Fruit fly (Drosophila melanogaster) whole organism, embryonic: ENCODE measurements around the gene Prosalpha6.

Source experiments
- ERR ChIP-seq: fragments of 200-800 bp; sonication (Bioruptor generic); optimal IDR thresholded peaks from 2 replicates; lab custom pipeline; 2016; ENCODE audit warnings: missing biosample characterization, missing genetic modification characterization
- NK7.1 ChIP-seq: fragments of 200-800 bp; sonication (Bioruptor generic); optimal IDR thresholded peaks from 3 replicates; lab custom pipeline; 2016; ENCODE audit warnings: missing biosample characterization, missing genetic modification characterization
- caup ChIP-seq: fragments of 200-800 bp; sonication (Bioruptor generic); optimal IDR thresholded peaks from 3 replicates; lab custom pipeline; 2017; ENCODE audit warnings: missing biosample characterization, mild to moderate bottlenecking, missing genetic modification characterization, moderate library complexity; ENCODE audit not compliant: severe bottlenecking
- rib ChIP-seq: fragments of 200-800 bp; sonication (Bioruptor generic); IDR thresholded peaks from 2 replicates; pipeline ENCODE4 v1.3.6; 2022; ENCODE audit warnings: missing biosample characterization, missing genetic modification characterization

DNA sequence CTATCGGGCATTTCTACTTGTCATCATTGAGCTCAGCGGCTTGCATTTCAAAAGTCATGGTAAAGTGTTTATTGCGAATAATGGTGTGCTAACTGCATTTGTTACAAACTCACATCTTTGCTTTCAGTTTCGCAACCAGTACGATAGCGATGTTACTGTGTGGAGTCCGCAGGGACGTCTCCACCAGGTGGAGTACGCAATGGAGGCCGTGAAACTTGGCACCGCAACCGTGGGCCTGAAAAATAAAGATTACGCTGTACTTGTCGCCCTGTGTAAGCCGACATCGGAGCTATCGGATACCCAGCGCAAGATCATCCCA, 195 bp downstream of the Prosalpha6 start:
- TF ChIP-seq rib (GFP tag; lab: Robert Waterston, UW): no peak
- TF ChIP-seq NK7.1 (GFP tag; lab: Kevin White, UChicago): no peak
- TF ChIP-seq caup: no peak
- TF ChIP-seq ERR (GFP tag; lab: Kevin White, UChicago): no peak
